Fruit fly (Drosophila melanogaster): ENCODE data around the gene CG4119.

The CG4119 gene

DNA sequence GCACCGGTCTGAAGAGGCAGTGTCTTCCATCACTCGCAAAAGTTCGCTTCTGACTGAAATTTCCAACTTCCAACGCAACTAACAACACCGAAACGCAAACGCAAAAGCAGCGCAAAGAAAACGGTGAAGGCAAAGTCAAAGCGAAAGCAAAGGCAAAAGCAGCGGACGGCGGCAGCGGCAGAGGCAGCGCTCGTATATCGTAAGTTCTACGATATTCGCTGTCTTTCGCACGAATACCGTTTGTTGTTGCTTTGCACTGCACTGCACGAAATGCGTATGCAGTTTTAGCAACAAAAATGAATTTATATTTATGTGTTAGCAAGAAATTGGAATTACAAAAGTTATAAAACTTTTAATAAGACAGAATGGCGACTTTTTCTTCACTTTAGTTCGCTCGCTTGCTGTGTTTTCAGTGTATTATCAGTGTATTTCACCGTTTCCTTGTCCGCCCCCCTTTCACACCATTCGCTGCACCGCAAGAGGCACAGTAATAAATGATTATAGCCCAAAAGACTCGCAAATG, 17.4 kb upstream of the CG4119 start, which contains the start of gene OtopLa (continued):
- TF ChIP-seq exex (tag; optimal IDR thresholded peaks at IDR 0.05): peak; percentile 18
- TF ChIP-seq TFAM (GFP tag; optimal IDR thresholded peaks at IDR 0.05): peak; percentile 32
- TF ChIP-seq dimm (GFP tag; IDR thresholded peaks at IDR 0.05): peak; percentile 59
- peak; percentile 83 for TF ChIP-seq Rfx (GFP tag; IDR thresholded peaks at IDR 0.05)
- no peak for TF ChIP-seq Dll (GFP tag; IDR thresholded peaks at IDR 0.05; ENCODE audit: partially characterized antibody)
- peak; percentile 60 for TF ChIP-seq CG11723 (GFP tag; optimal IDR thresholded peaks at IDR 0.05)
- peak; percentile 37 for TF ChIP-seq trh (GFP tag; optimal IDR thresholded peaks at IDR 0.05)
- TF ChIP-seq gem (tag; optimal IDR thresholded peaks at IDR 0.05): peak; percentile 89
- TF ChIP-seq B-H2 (GFP tag; optimal IDR thresholded peaks at IDR 0.05): no peak
- peak; percentile 55 for TF ChIP-seq Bdp1 (GFP tag; optimal IDR thresholded peaks at IDR 0.05)
- TF ChIP-seq Dbx (GFP tag; IDR thresholded peaks at IDR 0.05): peak; percentile 79
- TF ChIP-seq CG13123 (GFP tag; optimal IDR thresholded peaks at IDR 0.05): peak; percentile 40
- peak; percentile 93 for TF ChIP-seq zfh1 (GFP tag; IDR thresholded peaks at IDR 0.05)
- TF ChIP-seq Gsc (GFP tag; IDR thresholded peaks at IDR 0.05): peak; percentile 60
- TF ChIP-seq kni (GFP tag; optimal IDR thresholded peaks at IDR 0.05): no peak
- TF ChIP-seq wek (GFP tag; optimal IDR thresholded peaks at IDR 0.05): peak; percentile 58
- peak; percentile 79 for TF ChIP-seq fd96Cb (tag; optimal IDR thresholded peaks at IDR 0.05)
- TF ChIP-seq Dad (GFP tag; optimal IDR thresholded peaks at IDR 0.05): peak; percentile 84
- peak; percentile 61 for TF ChIP-seq CG15011 (GFP tag; optimal IDR thresholded peaks at IDR 0.05)
- TF ChIP-seq ase (GFP tag; IDR thresholded peaks at IDR 0.05): peak; percentile 82
- no peak for TF ChIP-seq bbx (GFP tag; IDR thresholded peaks at IDR 0.05; ENCODE audit: partially characterized antibody)
- TF ChIP-seq vnd (GFP tag; IDR thresholded peaks at IDR 0.05; ENCODE audit: partially characterized antibody): no peak
- peak; percentile 58; the same call in 1 of the 2 replicates for TF ChIP-seq CG17612 (GFP tag; IDR thresholded peaks at IDR 0.05)
- peak; percentile 15 for TF ChIP-seq MESR4 (GFP tag; optimal IDR thresholded peaks at IDR 0.05)
- peak; percentile 83 for TF ChIP-seq H2.0 (GFP tag; IDR thresholded peaks at IDR 0.05)
- peak; percentile 84 for TF ChIP-seq CG2712 (tag; optimal IDR thresholded peaks at IDR 0.05)
- peak; percentile 50; the same call in 1 of the 3 replicates for TF ChIP-seq CG6175 (GFP tag; IDR thresholded peaks at IDR 0.05)
- TF ChIP-seq CG3065 (GFP tag; optimal IDR thresholded peaks at IDR 0.05): peak; percentile 34
- TF ChIP-seq corto (GFP tag; optimal IDR thresholded peaks at IDR 0.05): peak; percentile 4
- TF ChIP-seq CG8478 (optimal IDR thresholded peaks at IDR 0.05): no peak
- TF ChIP-seq sna (GFP tag; IDR thresholded peaks at IDR 0.05; ENCODE audit: partially characterized antibody): no peak
- TF ChIP-seq zen2 (GFP tag; IDR thresholded peaks at IDR 0.05; ENCODE audit: partially characterized antibody): no peak
- peak; percentile 26 for TF ChIP-seq nom (GFP tag; optimal IDR thresholded peaks at IDR 0.05)
- no peak for TF ChIP-seq cg (GFP tag; optimal IDR thresholded peaks at IDR 0.05)
- no peak for TF ChIP-seq nau (GFP tag; optimal IDR thresholded peaks at IDR 0.05)
- TF ChIP-seq sens (GFP tag): peak; percentile 99
- peak; percentile 87 for TF ChIP-seq Sox102F (GFP tag; optimal IDR thresholded peaks at IDR 0.05)
- TF ChIP-seq dm (GFP tag; optimal IDR thresholded peaks at IDR 0.05): peak; percentile 57
- peak; percentile 78 for TF ChIP-seq CG16863 (GFP tag; optimal IDR thresholded peaks at IDR 0.05)
- TF ChIP-seq CG15479 (GFP tag; optimal IDR thresholded peaks at IDR 0.05): no peak
- no peak for TF ChIP-seq pan (optimal IDR thresholded peaks at IDR 0.05)
- peak in 1 of 2 experiments; percentile 87 for TF ChIP-seq pan (GFP tag; optimal IDR thresholded peaks at IDR 0.05 in 1 of 2, IDR thresholded peaks at IDR 0.05 in 1 of 2)
- TF ChIP-seq CG42726 (GFP tag; IDR thresholded peaks at IDR 0.05; ENCODE audit: partially characterized antibody): no peak
- TF ChIP-seq Meics (GFP tag; optimal IDR thresholded peaks at IDR 0.05): peak; percentile 82
- peak; percentile 69 for TF ChIP-seq CG1602 (GFP tag; optimal IDR thresholded peaks at IDR 0.05)
- peak; percentile 86 for TF ChIP-seq ATbp (GFP tag; optimal IDR thresholded peaks at IDR 0.05)
- 0 out of 2 replicates have a peak, but pooled peaks have one; percentile 52 for TF ChIP-seq rib (GFP tag; IDR thresholded peaks at IDR 0.05)
- TF ChIP-seq CG8388 (GFP tag; optimal IDR thresholded peaks at IDR 0.05): peak; percentile 81
- peak; percentile 70 for TF ChIP-seq MTF-1 (GFP tag; optimal IDR thresholded peaks at IDR 0.05; ENCODE audit: borderline replicate concordance)
- peak; percentile 85 for TF ChIP-seq CG14667 (GFP tag; IDR thresholded peaks at IDR 0.05)

Data from whole organism, embryonic.